Fruit fly (Drosophila melanogaster) whole organism, embryonic: ENCODE data around the gene CG7069.

ENCODE experiments used
- Asciz ChIP-seq: fragments of 200-800 bp; sonication (Bioruptor generic); optimal IDR thresholded peaks from 2 replicates; lab custom pipeline; 2017; ENCODE audit warnings: missing biosample characterization, mild to moderate bottlenecking, missing genetic modification characterization, missing genetic modification reagents
- BtbVII ChIP-seq: fragments of 200-800 bp; sonication (Bioruptor generic); optimal IDR thresholded peaks from 3 replicates; lab custom pipeline; 2017; ENCODE audit warnings: missing biosample characterization, mild to moderate bottlenecking, missing genetic modification characterization
- CG10147 ChIP-seq: fragments of 200-800 bp; sonication (Bioruptor generic); optimal IDR thresholded peaks from 2 replicates; lab custom pipeline; 2019; ENCODE audit warnings: missing biosample characterization, mild to moderate bottlenecking, missing genetic modification characterization, moderate library complexity
- CG10267 ChIP-seq: fragments of 200-800 bp; sonication (Bioruptor generic); optimal IDR thresholded peaks from 2 replicates; lab custom pipeline; 2018; ENCODE audit warnings: missing biosample characterization, mild to moderate bottlenecking, missing genetic modification characterization, moderate library complexity
- CG10366 ChIP-seq: fragments of 200-800 bp; sonication (Bioruptor generic); IDR thresholded peaks from 2 replicates; pipeline ENCODE4 v1.3.6; 2022; ENCODE audit warnings: missing biosample characterization, missing genetic modification characterization
- CG12659 ChIP-seq: fragments of 200-800 bp; sonication (Bioruptor generic); optimal IDR thresholded peaks from 3 replicates; lab custom pipeline; 2017; ENCODE audit warnings: mild to moderate bottlenecking, missing biosample characterization, missing genetic modification reagents, missing genetic modification characterization
- CG13287 ChIP-seq: fragments of 200-800 bp; sonication (Bioruptor generic); IDR thresholded peaks from 2 replicates; pipeline ENCODE4 v1.3.6; 2022; ENCODE audit warnings: missing biosample characterization, missing genetic modification characterization; ENCODE audit not compliant: partially characterized antibody
- CG17568 ChIP-seq: fragments of 200-800 bp; sonication (Bioruptor generic); optimal IDR thresholded peaks from 2 replicates; lab custom pipeline; 2018; ENCODE audit warnings: missing biosample characterization, mild to moderate bottlenecking, missing genetic modification characterization, moderate library complexity
- CG2889 ChIP-seq: fragments of 200-800 bp; sonication (Bioruptor generic); IDR thresholded peaks from 3 replicates; pipeline ENCODE4 v1.3.6; 2022; ENCODE audit warnings: missing biosample characterization, missing genetic modification characterization
- CG43689 ChIP-seq: fragments of 200-800 bp; sonication (Bioruptor generic); IDR thresholded peaks from 2 replicates; pipeline ENCODE4 v1.3.6; 2022; ENCODE audit warnings: missing biosample characterization, missing genetic modification characterization
- CG6689 ChIP-seq: fragments of 200-800 bp; sonication (Bioruptor generic); IDR thresholded peaks from 2 replicates; pipeline ENCODE4 v1.3.6; 2022; ENCODE audit warnings: missing biosample characterization, missing genetic modification characterization
- CG6791 ChIP-seq: fragments of 200-800 bp; sonication (Bioruptor generic); IDR thresholded peaks from 3 replicates; pipeline ENCODE4 v1.3.6; 2022; ENCODE audit warnings: missing biosample characterization, missing genetic modification characterization; ENCODE audit not compliant: partially characterized antibody
- CG6813 ChIP-seq: fragments of 200-800 bp; sonication (Bioruptor generic); optimal IDR thresholded peaks from 2 replicates; lab custom pipeline; 2017; ENCODE audit warnings: missing biosample characterization, missing genetic modification characterization, mild to moderate bottlenecking, moderate library complexity, missing genetic modification reagents
- CkIIα-i1 ChIP-seq: fragments of 200-800 bp; sonication (Bioruptor generic); IDR thresholded peaks from 2 replicates; pipeline ENCODE4 v1.3.6; 2022; ENCODE audit warnings: missing biosample characterization, missing genetic modification characterization
- D19A ChIP-seq: fragments of 200-800 bp; optimal IDR thresholded peaks from 3 replicates; lab custom pipeline; 2019; ENCODE audit warnings: missing biosample characterization, mild to moderate bottlenecking, missing genetic modification characterization, moderate library complexity
- Fer1 ChIP-seq: fragments of 200-800 bp; sonication (Bioruptor generic); optimal IDR thresholded peaks from 2 replicates; lab custom pipeline; 2017; ENCODE audit warnings: missing biosample characterization, mild to moderate bottlenecking, missing genetic modification characterization
- HLHmδ ChIP-seq: fragments of 200-800 bp; sonication (Bioruptor generic); optimal IDR thresholded peaks from 2 replicates; lab custom pipeline; 2018; ENCODE audit warnings: missing biosample characterization, mild to moderate bottlenecking, missing genetic modification characterization, moderate library complexity
- Hmr ChIP-seq: fragments of 200-800 bp; sonication (Bioruptor generic); optimal IDR thresholded peaks from 3 replicates; lab custom pipeline; 2017; ENCODE audit warnings: mild to moderate bottlenecking, missing biosample characterization, missing genetic modification reagents, missing genetic modification characterization
- Hr39 ChIP-seq: fragments of >200 bp; optimal IDR thresholded peaks from 2 replicates; lab custom pipeline; 2017
- Lhr ChIP-seq: fragments of 200-800 bp; sonication (Bioruptor generic); optimal IDR thresholded peaks from 3 replicates; lab custom pipeline; 2017; ENCODE audit warnings: mild to moderate bottlenecking, missing biosample characterization, missing genetic modification reagents, missing genetic modification characterization
- MESR4 ChIP-seq: fragments of 200-800 bp; sonication (Bioruptor generic); optimal IDR thresholded peaks from 2 replicates; lab custom pipeline; 2018; ENCODE audit warnings: missing biosample characterization, mild to moderate bottlenecking, missing genetic modification characterization, moderate library complexity
- Mad ChIP-seq: fragments of 200-800 bp; sonication (Bioruptor generic); optimal IDR thresholded peaks from 2 replicates; lab custom pipeline; 2016; ENCODE audit warnings: missing biosample characterization, missing genetic modification characterization
- Myb ChIP-seq: fragments of 200-800 bp; sonication (Bioruptor generic); optimal IDR thresholded peaks from 2 replicates; lab custom pipeline; 2016; ENCODE audit warnings: missing biosample characterization, missing genetic modification characterization
- Rfx ChIP-seq: fragments of 200-800 bp; sonication (Bioruptor generic); IDR thresholded peaks from 2 replicates; pipeline ENCODE4 v1.3.6; 2022; ENCODE audit warnings: missing biosample characterization, missing genetic modification characterization
- ab ChIP-seq: fragments of 200-800 bp; sonication (Bioruptor generic); optimal IDR thresholded peaks from 2 replicates; lab custom pipeline; 2016; ENCODE audit warnings: missing biosample characterization, missing genetic modification characterization
- ash1 ChIP-seq: fragments of 200-800 bp; sonication (Bioruptor generic); optimal IDR thresholded peaks from 2 replicates; lab custom pipeline; 2018; ENCODE audit warnings: missing biosample characterization, mild to moderate bottlenecking, missing genetic modification characterization
- bowl ChIP-seq: fragments of 200-800 bp; sonication (Bioruptor generic); IDR thresholded peaks from 2 replicates; pipeline ENCODE4 v1.3.6; 2022; ENCODE audit warnings: missing biosample characterization, missing genetic modification characterization
- br ChIP-seq: fragments of >200 bp; optimal IDR thresholded peaks from 2 replicates; lab custom pipeline; 2017
- cato ChIP-seq: fragments of 200-800 bp; sonication (Bioruptor generic); optimal IDR thresholded peaks from 2 replicates; lab custom pipeline; 2016; ENCODE audit warnings: missing biosample characterization, missing genetic modification characterization, borderline replicate concordance
- chn ChIP-seq: fragments of 200-800 bp; sonication (Bioruptor generic); optimal IDR thresholded peaks from 2 replicates; lab custom pipeline; 2016; ENCODE audit warnings: missing biosample characterization, missing genetic modification characterization
- crp ChIP-seq, 2 experiments: fragments of 200-800 bp; sonication (Bioruptor generic); optimal IDR thresholded peaks; 2 replicates in 1 of 2; 3 replicates in 1 of 2; lab custom pipeline; 2017; ENCODE audit warnings: missing biosample characterization in 2 of 2, missing genetic modification characterization in 2 of 2, mild to moderate bottlenecking in 1 of 2, moderate library complexity in 1 of 2
- fd64A ChIP-seq: fragments of 200-800 bp; sonication (Bioruptor generic); optimal IDR thresholded peaks from 3 replicates; lab custom pipeline; 2018; ENCODE audit warnings: missing biosample characterization, mild to moderate bottlenecking, missing genetic modification characterization
- fru ChIP-seq: fragments of >200 bp; optimal IDR thresholded peaks from 2 replicates; lab custom pipeline; 2017
- fu2 ChIP-seq: fragments of 200-800 bp; sonication (Bioruptor generic); optimal IDR thresholded peaks from 2 replicates; lab custom pipeline; 2016; ENCODE audit warnings: missing biosample characterization, missing genetic modification characterization
- hbn ChIP-seq: fragments of 200-800 bp; sonication (Bioruptor generic); IDR thresholded peaks from 2 replicates; pipeline ENCODE4 v1.3.6; 2022; ENCODE audit warnings: missing biosample characterization, missing genetic modification characterization; ENCODE audit not compliant: partially characterized antibody
- hkb ChIP-seq, 2 experiments: fragments of 200-800 bp in 1 of 2; fragments of >200 bp in 1 of 2; sonication (Bioruptor generic) in 1 of 2; IDR thresholded peaks in 1 of 2; optimal IDR thresholded peaks in 1 of 2; 2 replicates each; pipeline versions ENCODE4 v1.3.6 to Lab custom; 2017 to 2022; ENCODE audit warnings: missing biosample characterization in 1 of 2, missing genetic modification characterization in 1 of 2
- hth ChIP-seq: fragments of >200 bp; optimal IDR thresholded peaks from 2 replicates; lab custom pipeline; 2017; ENCODE audit warnings: inconsistent platforms
- ind ChIP-seq: fragments of 200-800 bp; sonication (Bioruptor generic); optimal IDR thresholded peaks from 3 replicates; lab custom pipeline; 2016; ENCODE audit warnings: missing biosample characterization, missing genetic modification characterization
- kah ChIP-seq: fragments of 200-800 bp; sonication (Bioruptor generic); optimal IDR thresholded peaks from 2 replicates; lab custom pipeline; 2018; ENCODE audit warnings: missing biosample characterization, mild to moderate bottlenecking, missing genetic modification characterization
- luna ChIP-seq: fragments of 200-800 bp; sonication (Bioruptor generic); optimal IDR thresholded peaks from 2 replicates; lab custom pipeline; 2016; ENCODE audit warnings: missing biosample characterization, missing genetic modification characterization
- p53 ChIP-seq: fragments of 200-800 bp; sonication (Bioruptor generic); optimal IDR thresholded peaks from 2 replicates; lab custom pipeline; 2016; ENCODE audit warnings: missing biosample characterization, missing genetic modification characterization
- pan ChIP-seq, 4 experiments: fragments of >200 bp in 3 of 4; fragments of 200-800 bp in 1 of 4; sonication (Bioruptor generic) in 1 of 4; optimal IDR thresholded peaks in 3 of 4; IDR thresholded peaks in 1 of 4; 2 replicates each; pipeline versions ENCODE4 v1.3.6 to Lab custom; 2017 to 2022; ENCODE audit warnings: missing biosample characterization in 2 of 4, missing genetic modification characterization in 2 of 4, mixed read lengths in 1 of 4
- phol ChIP-seq: fragments of 200-800 bp; sonication (Bioruptor generic); optimal IDR thresholded peaks from 3 replicates; lab custom pipeline; 2018; ENCODE audit warnings: missing biosample characterization, mild to moderate bottlenecking, missing genetic modification characterization, moderate library complexity
- repo ChIP-seq: fragments of 200-800 bp; sonication (Bioruptor generic); optimal IDR thresholded peaks from 2 replicates; lab custom pipeline; 2016; ENCODE audit warnings: missing biosample characterization, missing genetic modification characterization
- schlank ChIP-seq: fragments of 200-800 bp; sonication (Bioruptor generic); optimal IDR thresholded peaks from 2 replicates; lab custom pipeline; 2018; ENCODE audit warnings: missing biosample characterization, mild to moderate bottlenecking, missing genetic modification characterization
- stwl ChIP-seq: fragments of 200-800 bp; sonication (Bioruptor generic); optimal IDR thresholded peaks from 3 replicates; lab custom pipeline; 2018; ENCODE audit warnings: missing biosample characterization, mild to moderate bottlenecking, missing genetic modification characterization, moderate library complexity
- trem ChIP-seq: fragments of 200-800 bp; optimal IDR thresholded peaks from 3 replicates; lab custom pipeline; 2019; ENCODE audit warnings: missing biosample characterization, mild to moderate bottlenecking, missing genetic modification characterization, moderate library complexity
- wor ChIP-seq: fragments of 200-800 bp; sonication (Bioruptor generic); IDR thresholded peaks from 2 replicates; pipeline ENCODE4 v1.3.6; 2022; ENCODE audit warnings: missing biosample characterization, missing genetic modification characterization
- zen2 ChIP-seq: fragments of 200-800 bp; sonication (Bioruptor generic); IDR thresholded peaks from 3 replicates; pipeline ENCODE4 v1.3.6; 2022; ENCODE audit warnings: missing biosample characterization, missing genetic modification characterization; ENCODE audit not compliant: partially characterized antibody
- zfh2 ChIP-seq: fragments of 200-800 bp; sonication (Bioruptor generic); optimal IDR thresholded peaks from 2 replicates; lab custom pipeline; 2016; ENCODE audit warnings: missing biosample characterization, missing genetic modification characterization

Gene CG7069

DNA sequence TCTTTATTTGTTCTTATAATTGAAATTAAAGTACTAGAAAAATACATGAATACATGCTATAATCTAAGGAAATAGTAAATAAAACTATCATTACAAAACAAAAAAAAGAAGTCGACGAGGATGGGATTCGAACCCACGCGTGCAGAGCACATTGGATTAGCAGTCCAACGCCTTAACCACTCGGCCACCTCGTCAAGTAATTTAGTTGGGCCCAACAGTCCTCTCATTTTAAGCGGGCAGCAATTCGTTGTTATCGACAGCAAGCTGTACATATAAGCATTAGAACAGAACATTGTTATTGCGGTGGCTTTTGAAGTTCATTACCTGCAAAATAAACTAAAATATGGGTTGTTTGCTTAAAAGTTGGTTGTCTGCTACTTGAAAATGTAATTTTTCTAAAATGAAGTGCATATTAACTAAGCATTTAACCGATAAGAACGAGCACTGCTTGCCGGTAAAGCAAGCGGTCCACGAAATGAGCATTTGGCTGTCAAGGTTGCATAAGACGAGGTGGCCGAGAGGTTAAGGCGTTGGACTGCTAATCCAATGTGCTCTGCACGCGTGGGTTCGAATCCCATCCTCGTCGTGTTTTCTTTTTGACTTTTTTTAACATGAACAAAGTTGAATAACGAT, 24.5 kb downstream of the CG7069 start (continued):
- TF ChIP-seq zfh2 (GFP tag; lab: Kevin White, UChicago) (no peak), wor (no peak), phol (tag; lab: Kevin White, UChicago) (no peak), ash1 (GFP tag; lab: Kevin White, UChicago) (no peak), hbn (no peak), CG6689 (GFP tag; lab: Robert Waterston, UW) (no peak), p53 (GFP tag; lab: Kevin White, UChicago) (no peak), stwl (tag; lab: Kevin White, UChicago) (no peak), cato (GFP tag; lab: Kevin White, UChicago) (no peak), repo (no peak), luna (no peak), trem (tag; lab: Kevin White, UChicago) (no peak), CG10366 (no peak), chn (no peak), CG12659 (no peak), ab (no peak), CG43689 (no peak), br (lab: Kevin White, UChicago) (no peak), hth (no peak), fu2 (GFP tag; lab: Kevin White, UChicago) (no peak), D19A (tag; lab: Kevin White, UChicago) (no peak), CG17568 (GFP tag; lab: Kevin White, UChicago) (no peak), Fer1 (GFP tag; lab: Kevin White, UChicago) (no peak), Mad (GFP tag; lab: Kevin White, UChicago) (no peak), CG13287 (peak; percentile 54; the same call in 1 of the 2 replicates), CG6813 (GFP tag; lab: Kevin White, UChicago) (no peak), crp (GFP tag; optimal IDR thresholded peaks at IDR 0.05; lab: Kevin White, UChicago) (no peak), MESR4 (GFP tag; lab: Kevin White, UChicago) (no peak), Hmr (no peak), hkb (optimal IDR thresholded peaks at IDR 0.05; lab: Kevin White, UChicago) (peak; percentile 55), hkb (GFP tag; IDR thresholded peaks at IDR 0.05; lab: Robert Waterston, UW) (no peak), CG2889 (GFP tag; lab: Robert Waterston, UW) (no peak), bowl (no peak), fd64A (GFP tag; lab: Kevin White, UChicago) (no peak), schlank (tag; lab: Kevin White, UChicago) (no peak), CG10267 (no peak), CkIIα-i1 (GFP tag; lab: Robert Waterston, UW) (no peak), Hr39 (lab: Kevin White, UChicago) (no peak), ind (no peak), kah (no peak), Rfx (GFP tag; lab: Robert Waterston, UW) (no peak), zen2 (no peak; the same call in 2 of the 3 replicates), CG6791 (GFP tag; lab: Robert Waterston, UW) (peak; percentile 94), fru (lab: Kevin White, UChicago) (no peak), BtbVII (no peak), Asciz (GFP tag; lab: Kevin White, UChicago) (no peak), HLHmδ (GFP tag; lab: Kevin White, UChicago) (no peak), CG10147 (GFP tag; lab: Kevin White, UChicago) (peak; percentile 21), Myb (no peak), pan (optimal IDR thresholded peaks at IDR 0.05; lab: Kevin White, UChicago) (no peak), pan (GFP tag; optimal IDR thresholded peaks at IDR 0.05 in 1 of 2, IDR thresholded peaks at IDR 0.05 in 1 of 2) (peak in 1 of 2 experiments; percentile 12), Lhr (GFP tag; lab: Kevin White, UChicago) (no peak)
